Worm (Caenorhabditis elegans) whole organism, L3 larva: Measurements from ENCODE around the gene mrps-34.

Experiments used
- R02D3.7 ChIP-seq: fragments of 150-350 bp; optimal IDR thresholded peaks from 2 replicates; lab custom pipeline; 2014; ENCODE audit warnings: missing biosample characterization, missing genetic modification characterization
- nhr-25 ChIP-seq: sonication (generic microtip); optimal IDR thresholded peaks from 2 replicates; lab custom pipeline; 2017; ENCODE audit warnings: missing biosample characterization, missing genetic modification characterization
- pqm-1 ChIP-seq: fragments of 150-350 bp; optimal IDR thresholded peaks from 2 replicates; lab custom pipeline; 2017; ENCODE audit warnings: missing biosample characterization, missing genetic modification characterization, inconsistent platforms
- sea-2 ChIP-seq: fragments of 150-350 bp; sonication (generic microtip); optimal IDR thresholded peaks from 4 replicates; lab custom pipeline; 2014; ENCODE audit warnings: missing biosample characterization, missing genetic modification reagents, missing genetic modification characterization
- snpc-4 ChIP-seq: fragments of 150-350 bp; optimal IDR thresholded peaks from 2 replicates; lab custom pipeline; 2014; ENCODE audit warnings: missing biosample characterization, missing genetic modification characterization
- unc-39 ChIP-seq: sonication (generic microtip); optimal IDR thresholded peaks from 4 replicates; lab custom pipeline; 2017; ENCODE audit warnings: missing biosample characterization, missing genetic modification characterization

DNA sequence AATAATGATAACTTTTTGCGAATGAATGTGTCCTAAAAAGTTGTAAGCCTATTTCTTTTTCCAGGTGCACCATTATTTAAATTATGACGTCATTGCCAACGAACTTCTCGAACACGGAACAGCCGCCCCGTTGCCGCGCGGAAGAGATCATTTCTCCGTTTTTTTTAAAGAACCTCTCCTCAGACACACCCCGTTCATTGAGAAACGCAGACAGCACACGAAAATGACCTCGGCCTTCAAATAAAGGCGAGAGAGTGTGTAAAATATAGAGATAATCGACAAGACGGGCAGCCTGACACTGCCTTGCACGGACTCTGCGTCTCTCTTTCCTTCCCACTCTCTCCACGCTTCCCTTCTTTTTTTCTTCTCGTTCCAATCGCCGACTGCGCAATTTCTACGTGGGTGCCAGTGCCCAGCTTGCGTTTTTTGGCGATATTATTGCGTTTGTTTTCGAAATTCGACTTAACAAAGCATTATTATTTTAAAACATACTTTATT, 18.2 kb upstream of the mrps-34 start:
- TF ChIP-seq R02D3.7 (peak; percentile 65), pqm-1 (tag; lab: Kevin White, UChicago) (peak; percentile 14), snpc-4 (tag; lab: Kevin White, UChicago) (peak; percentile 36), nhr-25 (peak; percentile 97), unc-39 (tag; lab: Kevin White, UChicago) (no peak), sea-2 (GFP tag; lab: Kevin White, UChicago) (peak; percentile 89)
